Fruit fly (Drosophila melanogaster): ENCODE data around the gene Eig71Ec.

dm6 chr3L:15624944-15625610 lies 27.0 kb downstream of the Eig71Ec start:
- TF ChIP-seq HLH106 (tag; optimal IDR thresholded peaks at IDR 0.05) (no peak), usp (GFP tag; optimal IDR thresholded peaks at IDR 0.05) (no peak), psq (GFP tag; optimal IDR thresholded peaks at IDR 0.05) (no peak), Rel (GFP tag; optimal IDR thresholded peaks at IDR 0.05) (peak; percentile 9), Rel (tag; optimal IDR thresholded peaks at IDR 0.05) (no peak), Dfd (GFP tag; optimal IDR thresholded peaks at IDR 0.05) (no peak), Myc (optimal IDR thresholded peaks at IDR 0.05) (no peak), sv (GFP tag; optimal IDR thresholded peaks at IDR 0.05) (no peak), pan (optimal IDR thresholded peaks at IDR 0.05) (no peak)

All from whole organism, wandering third instar larva.